Fruit fly (Drosophila melanogaster): ENCODE measurements around the gene JMJD6.

The JMJD6 gene

DNA sequence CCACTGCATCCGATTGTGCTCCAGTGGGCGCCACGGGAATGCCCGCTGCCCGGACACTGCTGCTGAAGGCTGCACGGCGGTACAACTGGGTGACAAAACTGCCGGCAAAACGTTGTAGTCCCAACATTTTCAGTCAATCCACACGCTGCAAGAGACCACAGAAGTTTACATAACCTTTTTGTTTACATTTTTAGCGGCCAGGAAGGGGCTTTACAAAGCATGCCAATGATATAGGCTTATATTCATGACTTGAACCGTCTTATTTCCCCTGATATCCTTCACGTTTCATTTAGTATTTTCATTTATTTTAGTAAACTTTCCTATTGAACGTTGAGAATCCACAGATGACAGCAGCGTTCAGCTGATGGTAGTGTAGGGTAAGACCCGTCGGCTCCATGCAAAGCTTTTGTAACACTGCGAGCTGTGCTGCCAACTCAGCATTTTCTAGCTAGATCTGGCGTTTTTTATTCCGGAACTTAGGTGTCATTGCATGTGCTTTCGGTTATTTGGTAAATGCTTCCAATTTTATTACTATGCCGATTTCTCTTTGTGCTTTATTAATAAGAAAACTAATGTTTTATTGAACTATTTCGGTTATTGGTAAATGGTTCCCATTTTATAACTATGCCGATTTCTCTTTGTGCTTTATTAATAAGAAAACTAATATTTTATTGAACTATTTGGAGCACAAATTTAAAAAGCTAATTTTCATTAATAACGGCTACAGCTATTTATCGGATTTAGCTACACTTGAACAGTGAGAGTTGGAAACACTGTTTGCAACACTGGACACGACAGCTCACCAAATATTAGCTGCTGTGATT is 48.6 kb upstream of the JMJD6 start, which contains the start of the genes CG13850 and lqfR (continued):
- TF ChIP-seq Dip3 (GFP tag; optimal IDR thresholded peaks at IDR 0.05): peak; percentile 80
- TF ChIP-seq rib (GFP tag; IDR thresholded peaks at IDR 0.05): 0 out of 2 replicates have a peak, but pooled peaks have one; percentile 39
- TF ChIP-seq CG2120 (GFP tag; optimal IDR thresholded peaks at IDR 0.05): peak; percentile 92
- TF ChIP-seq B-H2 (GFP tag; optimal IDR thresholded peaks at IDR 0.05): peak; percentile 47
- no peak for TF ChIP-seq B-H1 (GFP tag; IDR thresholded peaks at IDR 0.05)
- peak; percentile 53; the same call in 1 of the 2 replicates for TF ChIP-seq esg (GFP tag; conservative IDR thresholded peaks at IDR 0.05)
- TF ChIP-seq en (GFP tag; optimal IDR thresholded peaks at IDR 0.05): peak; percentile 54
- peak; percentile 77 for TF ChIP-seq CG12155 (GFP tag; optimal IDR thresholded peaks at IDR 0.05)
- TF ChIP-seq peb (GFP tag; IDR thresholded peaks at IDR 0.05): no peak
- peak; percentile 11 for TF ChIP-seq CG30020 (tag; optimal IDR thresholded peaks at IDR 0.05)
- peak; percentile 76 for TF ChIP-seq Tbp (GFP tag; optimal IDR thresholded peaks at IDR 0.05)
- TF ChIP-seq Max (GFP tag; optimal IDR thresholded peaks at IDR 0.05): peak; percentile 86
- no peak for TF ChIP-seq dati (GFP tag; IDR thresholded peaks at IDR 0.05)
- TF ChIP-seq dimm (GFP tag; IDR thresholded peaks at IDR 0.05): no peak
- peak; percentile 77 for TF ChIP-seq CG9215 (GFP tag; IDR thresholded peaks at IDR 0.05)
- peak; percentile 29 for TF ChIP-seq zen (tag; optimal IDR thresholded peaks at IDR 0.05)
- TF ChIP-seq Sin3A (optimal IDR thresholded peaks at IDR 0.05): peak; percentile 80
- TF ChIP-seq tgo (GFP tag; IDR thresholded peaks at IDR 0.05): peak; percentile 57; the same call in 2 of the 3 replicates
- TF ChIP-seq CHES-1-like (GFP tag; optimal IDR thresholded peaks at IDR 0.05): peak; percentile 64
- peak; percentile 41; the same call in 1 of the 2 replicates for TF ChIP-seq onecut (GFP tag; IDR thresholded peaks at IDR 0.05)
- TF ChIP-seq Atf-2 (GFP tag; optimal IDR thresholded peaks at IDR 0.05): peak; percentile 75
- no peak for TF ChIP-seq Nf-YA (GFP tag; IDR thresholded peaks at IDR 0.05)
- no peak for TF ChIP-seq CG15073 (GFP tag; optimal IDR thresholded peaks at IDR 0.05)
- TF ChIP-seq CG12219 (GFP tag; optimal IDR thresholded peaks at IDR 0.05): no peak
- no peak for TF ChIP-seq exex (tag; optimal IDR thresholded peaks at IDR 0.05)
- TF ChIP-seq ind (GFP tag; optimal IDR thresholded peaks at IDR 0.05): peak; percentile 78
- TF ChIP-seq CG33557 (GFP tag; optimal IDR thresholded peaks at IDR 0.05): peak; percentile 64
- TF ChIP-seq ac (GFP tag; optimal IDR thresholded peaks at IDR 0.05): no peak
- TF ChIP-seq CG2199 (GFP tag; IDR thresholded peaks at IDR 0.05): no peak
- no peak for TF ChIP-seq CG6175 (GFP tag; IDR thresholded peaks at IDR 0.05)
- TF ChIP-seq Gug (GFP tag; IDR thresholded peaks at IDR 0.05): peak; percentile 59; the same call in 3 of the 4 replicates
- TF ChIP-seq z (GFP tag; IDR thresholded peaks at IDR 0.05): no peak
- TF ChIP-seq CG31365 (tag; optimal IDR thresholded peaks at IDR 0.05): no peak
- peak; percentile 83 for TF ChIP-seq CG16815 (GFP tag; optimal IDR thresholded peaks at IDR 0.05)
- peak; percentile 14; the same call in 1 of the 2 replicates for TF ChIP-seq CG6272 (GFP tag; IDR thresholded peaks at IDR 0.05)
- TF ChIP-seq nom (GFP tag; optimal IDR thresholded peaks at IDR 0.05): no peak
- peak; percentile 45 for TF ChIP-seq CG6683 (GFP tag; optimal IDR thresholded peaks at IDR 0.05)
- peak; percentile 77 for TF ChIP-seq CG12942 (GFP tag; optimal IDR thresholded peaks at IDR 0.05)
- peak; percentile 11 for TF ChIP-seq pfk (GFP tag; optimal IDR thresholded peaks at IDR 0.05)
- no peak for TF ChIP-seq gsb (GFP tag; IDR thresholded peaks at IDR 0.05)
- TF ChIP-seq Blimp-1 (GFP tag; optimal IDR thresholded peaks at IDR 0.05): no peak
- TF ChIP-seq kni (GFP tag; optimal IDR thresholded peaks at IDR 0.05): peak; percentile 64
- TF ChIP-seq CG17802 (tag; optimal IDR thresholded peaks at IDR 0.05): peak; percentile 9
- peak; percentile 72 for TF ChIP-seq Dad (GFP tag; optimal IDR thresholded peaks at IDR 0.05)
- no peak for TF ChIP-seq mld (GFP tag; IDR thresholded peaks at IDR 0.05; ENCODE audit: partially characterized antibody)
- peak; percentile 84 for TF ChIP-seq CG7786 (GFP tag; optimal IDR thresholded peaks at IDR 0.05)
- no peak for TF ChIP-seq CG1832 (GFP tag; optimal IDR thresholded peaks at IDR 0.05)
- TF ChIP-seq CG14710 (tag; optimal IDR thresholded peaks at IDR 0.05): peak; percentile 84
- TF ChIP-seq klu (GFP tag; IDR thresholded peaks at IDR 0.05): peak; percentile 72
- peak; percentile 58 for TF ChIP-seq sisA (GFP tag; IDR thresholded peaks at IDR 0.05)

All from whole organism, embryonic.